Worm (Caenorhabditis elegans): ENCODE data around the gene F18E3.11.

- TF ChIP-seq ama-1 (optimal IDR thresholded peaks at IDR 0.05) (no peak), scrt-1 (GFP tag; IDR thresholded peaks at IDR 0.05) (no peak), ets-7 (tag; optimal IDR thresholded peaks at IDR 0.05) (no peak), pes-1 (GFP tag; IDR thresholded peaks at IDR 0.05) (no peak), sea-1 (GFP tag; conservative IDR thresholded peaks at IDR 0.05) (no peak), hnd-1 (tag; optimal IDR thresholded peaks at IDR 0.05) (no peak), hmbx-1 (tag; optimal IDR thresholded peaks at IDR 0.05) (no peak), aly-1 (tag; optimal IDR thresholded peaks at IDR 0.05) (no peak), tbx-11 (GFP tag; IDR thresholded peaks at IDR 0.05) (no peak), B0310.2 (tag; optimal IDR thresholded peaks at IDR 0.05) (no peak), ceh-13 (GFP tag; optimal IDR thresholded peaks at IDR 0.05) (no peak), tbx-37 (GFP tag; conservative IDR thresholded peaks at IDR 0.05) (no peak), hmg-4 (GFP tag; optimal IDR thresholded peaks at IDR 0.05) (no peak), flt-1 (GFP tag; IDR thresholded peaks at IDR 0.05) (no peak)
Observed at ce11 chrV:7403501-7403900, 9.8 kb upstream of the F18E3.11 start.
